Fruit fly (Drosophila melanogaster) whole organism, embryonic: ENCODE data around the gene Mst98Ca.

Source experiments
- CG11247 ChIP-seq: fragments of 200-800 bp; sonication (Bioruptor generic); IDR thresholded peaks from 2 replicates; pipeline ENCODE4 v1.3.6; 2022; ENCODE audit warnings: missing biosample characterization, missing genetic modification characterization
- CG13296 ChIP-seq: fragments of 200-800 bp; sonication (Bioruptor generic); optimal IDR thresholded peaks from 3 replicates; lab custom pipeline; 2018; ENCODE audit warnings: missing biosample characterization, mild to moderate bottlenecking, missing genetic modification characterization
- CG13894 ChIP-seq: fragments of 200-800 bp; sonication (Bioruptor generic); optimal IDR thresholded peaks from 3 replicates; lab custom pipeline; 2018; ENCODE audit warnings: missing biosample characterization, mild to moderate bottlenecking, missing genetic modification characterization, moderate library complexity
- Dad ChIP-seq: fragments of 200-800 bp; sonication (Bioruptor generic); optimal IDR thresholded peaks from 3 replicates; lab custom pipeline; 2016; ENCODE audit warnings: missing biosample characterization, missing genetic modification characterization
- Lhr ChIP-seq: fragments of 200-800 bp; sonication (Bioruptor generic); optimal IDR thresholded peaks from 3 replicates; lab custom pipeline; 2017; ENCODE audit warnings: mild to moderate bottlenecking, missing biosample characterization, missing genetic modification reagents, missing genetic modification characterization
- Lim3 ChIP-seq: fragments of 200-800 bp; sonication (Bioruptor generic); IDR thresholded peaks from 2 replicates; pipeline ENCODE4 v1.3.6; 2022; ENCODE audit warnings: missing biosample characterization, missing genetic modification characterization
- Med ChIP-seq: fragments of 200-800 bp; sonication (Bioruptor generic); peaks from one replicate; lab custom pipeline; 2016; ENCODE audit warnings: missing biosample characterization, missing genetic modification characterization, mild to moderate bottlenecking, inconsistent platforms, moderate library complexity
- Sox102F ChIP-seq: fragments of 200-800 bp; sonication (Bioruptor generic); optimal IDR thresholded peaks from 2 replicates; lab custom pipeline; 2018; ENCODE audit warnings: missing biosample characterization, mild to moderate bottlenecking, missing genetic modification characterization, moderate library complexity
- fd102C ChIP-seq: fragments of 200-800 bp; sonication (Bioruptor generic); optimal IDR thresholded peaks from 2 replicates; lab custom pipeline; 2018; ENCODE audit warnings: missing biosample characterization, mild to moderate bottlenecking, missing genetic modification characterization, moderate library complexity
- sens ChIP-seq: fragments of 200-800 bp; sonication (Bioruptor generic); peaks from one replicate; lab custom pipeline; 2016; ENCODE audit warnings: missing biosample characterization, missing genetic modification characterization
- sna ChIP-seq: fragments of 200-800 bp; sonication (Bioruptor generic); IDR thresholded peaks from 2 replicates; pipeline ENCODE4 v1.3.6; 2022; ENCODE audit warnings: missing biosample characterization, missing genetic modification characterization; ENCODE audit not compliant: partially characterized antibody

DNA sequence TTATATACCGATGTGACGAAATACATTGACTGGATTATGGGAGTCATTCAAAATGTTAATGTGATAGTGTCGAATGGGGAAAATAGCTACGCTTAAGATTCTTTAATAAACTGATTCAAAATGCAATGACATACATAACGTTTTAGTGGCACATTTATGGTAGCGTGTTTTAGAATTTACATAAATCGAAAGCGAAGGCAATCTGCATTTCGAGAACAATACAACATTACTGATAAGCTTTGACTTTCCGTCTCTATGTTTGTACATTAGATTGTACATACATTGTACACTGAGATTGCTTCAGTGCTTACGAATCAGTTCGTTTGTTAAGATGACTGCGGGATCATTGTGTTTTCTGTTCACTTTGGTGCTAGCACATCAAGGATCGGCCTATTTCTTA is 7.7 kb upstream of the Mst98Ca start, which contains the start of gene CG34437:
- TF ChIP-seq Sox102F (GFP tag; lab: Kevin White, UChicago), result no peak
- no peak for TF ChIP-seq CG11247 (GFP tag; lab: Robert Waterston, UW)
- TF ChIP-seq CG13296, result no peak
- no peak for TF ChIP-seq fd102C (GFP tag; lab: Kevin White, UChicago)
- no peak for TF ChIP-seq CG13894 (tag; lab: Kevin White, UChicago)
- TF ChIP-seq Lim3 (GFP tag; lab: Robert Waterston, UW), result no peak
- no peak for TF ChIP-seq Dad (GFP tag; lab: Kevin White, UChicago)
- no peak for TF ChIP-seq Med (GFP tag; lab: Kevin White, UChicago)
- no peak for TF ChIP-seq sens
- no peak for TF ChIP-seq sna
- TF ChIP-seq Lhr (GFP tag; lab: Kevin White, UChicago), result no peak
